Fruit fly (Drosophila melanogaster) whole organism: ENCODE results near the gene ninaC.

ENCODE experiments used
- Dll ChIP-seq: fragments of >200 bp; optimal IDR thresholded peaks from 2 replicates; lab custom pipeline; 2017
- EcR ChIP-seq, 2 experiments: fragments of >200 bp; optimal IDR thresholded peaks; 2 replicates each; lab custom pipeline; 2017; ENCODE audit warnings: missing biosample characterization in 2 of 2, missing genetic modification characterization in 2 of 2, missing genetic modification reagents in 2 of 2
- pan ChIP-seq: fragments of >200 bp; optimal IDR thresholded peaks from 2 replicates; lab custom pipeline; 2017
- psq ChIP-seq: fragments of >200 bp; optimal IDR thresholded peaks from 2 replicates; lab custom pipeline; 2017

DNA sequence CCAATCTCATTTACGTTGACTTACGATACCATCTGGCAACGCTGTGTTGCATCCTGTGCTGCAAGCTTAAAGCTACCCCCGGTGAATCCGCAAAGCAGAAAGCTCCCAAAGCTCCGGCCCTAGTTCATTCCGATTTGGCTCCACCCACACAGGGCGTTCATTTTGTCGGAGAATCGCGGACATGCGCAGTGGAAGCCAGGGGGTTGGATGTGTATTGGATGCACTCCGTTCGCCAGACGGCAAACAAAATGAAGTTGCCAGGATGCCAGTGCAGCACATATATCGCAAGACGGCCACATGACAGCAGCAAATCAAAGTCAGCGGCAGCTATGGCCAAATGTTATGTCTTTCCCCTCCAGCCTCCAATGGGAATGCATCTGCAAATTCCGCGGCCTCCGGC, 18.7 kb upstream of the ninaC start:
- TF ChIP-seq psq (no peak), pan (no peak), Dll (lab: Kevin White, UChicago) (no peak), EcR (GFP tag; optimal IDR thresholded peaks at IDR 0.05; lab: Kevin White, UChicago) (no peak)
